Worm (Caenorhabditis elegans) whole organism, L2 larva: ENCODE results near the gene nhx-4.

Experiments used
- C34F6.9 ChIP-seq: fragments of 150-350 bp; optimal IDR thresholded peaks from 2 replicates; lab custom pipeline; 2014; ENCODE audit warnings: missing biosample characterization, missing genetic modification characterization
- R02D3.7 ChIP-seq: fragments of 150-350 bp; optimal IDR thresholded peaks from 2 replicates; lab custom pipeline; 2014; ENCODE audit warnings: missing biosample characterization, missing genetic modification characterization
- Y55F3AM.14 ChIP-seq: fragments of 200-800 bp; sonication (Bioruptor generic); optimal IDR thresholded peaks from 2 replicates; lab custom pipeline; 2018; ENCODE audit warnings: mild to moderate bottlenecking, missing genetic modification characterization, missing compliant biosample characterization
- ZK546.5 ChIP-seq: sonication (generic microtip); optimal IDR thresholded peaks from 2 replicates; lab custom pipeline; 2017; ENCODE audit warnings: missing biosample characterization, missing genetic modification characterization
- alr-1 ChIP-seq: fragments of 150-350 bp; optimal IDR thresholded peaks from 2 replicates; lab custom pipeline; 2014; ENCODE audit warnings: missing biosample characterization, missing genetic modification characterization
- aly-2 ChIP-seq: fragments of 150-350 bp; optimal IDR thresholded peaks from 2 replicates; lab custom pipeline; 2014; ENCODE audit warnings: missing biosample characterization, missing genetic modification characterization
- blmp-1 ChIP-seq: sonication (generic microtip); optimal IDR thresholded peaks from 2 replicates; lab custom pipeline; 2017; ENCODE audit warnings: missing genetic modification characterization, mild to moderate bottlenecking, missing compliant biosample characterization, antibody characterized with exemption, moderate library complexity; ENCODE audit not compliant: insufficient read depth
- ceh-16 ChIP-seq: fragments of 150-350 bp; optimal IDR thresholded peaks from 2 replicates; lab custom pipeline; 2014; ENCODE audit warnings: missing biosample characterization, missing genetic modification characterization
- crh-2 ChIP-seq: sonication (generic microtip); optimal IDR thresholded peaks from 2 replicates; lab custom pipeline; 2017; ENCODE audit warnings: missing biosample characterization, missing genetic modification characterization
- dmd-4 ChIP-seq: sonication (generic microtip); optimal IDR thresholded peaks from 2 replicates; lab custom pipeline; 2017; ENCODE audit warnings: missing biosample characterization, missing genetic modification characterization
- egl-27 ChIP-seq: sonication (generic microtip); optimal IDR thresholded peaks from 3 replicates; lab custom pipeline; 2017; ENCODE audit warnings: missing biosample characterization, missing genetic modification reagents, missing genetic modification characterization
- elt-1 ChIP-seq: fragments of 150-350 bp; optimal IDR thresholded peaks from 2 replicates; lab custom pipeline; 2014; ENCODE audit warnings: missing biosample characterization, missing genetic modification characterization
- fos-1 ChIP-seq: fragments of 150-350 bp; optimal IDR thresholded peaks from 2 replicates; lab custom pipeline; 2014; ENCODE audit warnings: missing biosample characterization, missing genetic modification characterization
- gmeb-1 ChIP-seq: fragments of 150-350 bp; optimal IDR thresholded peaks from 2 replicates; lab custom pipeline; 2014; ENCODE audit warnings: missing biosample characterization, missing genetic modification characterization
- lin-11 ChIP-seq: fragments of 150-350 bp; sonication (generic microtip); optimal IDR thresholded peaks from 2 replicates; lab custom pipeline; 2014; ENCODE audit warnings: missing biosample characterization, missing genetic modification characterization, inconsistent platforms, mixed read lengths
- lin-13 ChIP-seq: fragments of 150-350 bp; optimal IDR thresholded peaks from 2 replicates; lab custom pipeline; 2014; ENCODE audit warnings: missing biosample characterization, missing genetic modification reagents, missing genetic modification characterization
- lin-39 ChIP-seq: fragments of 150-350 bp; optimal IDR thresholded peaks from 2 replicates; lab custom pipeline; 2014; ENCODE audit warnings: missing biosample characterization, missing genetic modification reagents, missing genetic modification characterization
- lsy-2 ChIP-seq, 2 experiments: fragments of 150-350 bp in 1 of 2; sonication (generic microtip) in 1 of 2; optimal IDR thresholded peaks; 2 replicates each; lab custom pipeline; 2014 to 2017; ENCODE audit warnings: missing biosample characterization in 2 of 2, missing genetic modification characterization in 2 of 2
- mab-5 ChIP-seq: fragments of 150-350 bp; optimal IDR thresholded peaks from 2 replicates; lab custom pipeline; 2014; ENCODE audit warnings: missing biosample characterization, missing genetic modification characterization
- mbf-1 ChIP-seq: sonication (generic microtip); optimal IDR thresholded peaks from 2 replicates; lab custom pipeline; 2017; ENCODE audit warnings: missing biosample characterization, missing genetic modification characterization
- mdl-1 ChIP-seq, 2 experiments: fragments of 150-350 bp in 1 of 2; sonication (generic microtip) in 1 of 2; optimal IDR thresholded peaks; 2 replicates each; lab custom pipeline; 2017; ENCODE audit warnings: missing biosample characterization in 2 of 2, missing genetic modification characterization in 2 of 2
- nhr-12 ChIP-seq: fragments of 150-350 bp; optimal IDR thresholded peaks from 2 replicates; lab custom pipeline; 2014; ENCODE audit warnings: missing biosample characterization, missing genetic modification characterization
- nhr-129 ChIP-seq: fragments of 150-350 bp; optimal IDR thresholded peaks from 2 replicates; lab custom pipeline; 2014; ENCODE audit warnings: missing biosample characterization, missing genetic modification characterization
- nhr-21 ChIP-seq: fragments of 150-350 bp; optimal IDR thresholded peaks from 2 replicates; lab custom pipeline; 2014; ENCODE audit warnings: missing biosample characterization, missing genetic modification characterization
- nhr-23 ChIP-seq: fragments of 150-350 bp; optimal IDR thresholded peaks from 2 replicates; lab custom pipeline; 2014; ENCODE audit warnings: missing biosample characterization, missing genetic modification reagents, missing genetic modification characterization
- nhr-237 ChIP-seq: fragments of 150-350 bp; optimal IDR thresholded peaks from 2 replicates; lab custom pipeline; 2014; ENCODE audit warnings: missing biosample characterization, missing genetic modification characterization
- nhr-6 ChIP-seq: fragments of 150-350 bp; optimal IDR thresholded peaks from 2 replicates; lab custom pipeline; 2014; ENCODE audit warnings: missing biosample characterization, missing genetic modification characterization
- nhr-77 ChIP-seq: fragments of 150-350 bp; optimal IDR thresholded peaks from 2 replicates; lab custom pipeline; 2014; ENCODE audit warnings: missing biosample characterization, missing genetic modification characterization
- sem-4 ChIP-seq: fragments of 150-350 bp; optimal IDR thresholded peaks from 2 replicates; lab custom pipeline; 2014; ENCODE audit warnings: missing biosample characterization, missing genetic modification reagents, missing genetic modification characterization
- skn-1 ChIP-seq: sonication (generic microtip); optimal IDR thresholded peaks from 2 replicates; lab custom pipeline; 2017; ENCODE audit warnings: missing biosample characterization, missing genetic modification characterization
- sma-9 ChIP-seq, 2 experiments: fragments of 150-350 bp in 1 of 2; sonication (generic microtip) in 1 of 2; optimal IDR thresholded peaks; 2 replicates each; lab custom pipeline; 2014 to 2016; ENCODE audit warnings: missing genetic modification characterization in 2 of 2, mild to moderate bottlenecking in 1 of 2, missing biosample characterization in 1 of 2, missing compliant biosample characterization in 1 of 2, missing genetic modification reagents in 1 of 2, moderate library complexity in 1 of 2
- snpc-4 ChIP-seq: fragments of 150-350 bp; optimal IDR thresholded peaks from 2 replicates; lab custom pipeline; 2014; ENCODE audit warnings: missing biosample characterization, missing genetic modification characterization
- unc-39 ChIP-seq: fragments of 150-350 bp; optimal IDR thresholded peaks from 2 replicates; lab custom pipeline; 2014; ENCODE audit warnings: missing biosample characterization, missing genetic modification characterization
- unc-55 ChIP-seq: fragments of 150-350 bp; sonication (generic microtip); optimal IDR thresholded peaks from 3 replicates; lab custom pipeline; 2014; ENCODE audit warnings: missing biosample characterization, missing genetic modification reagents, missing genetic modification characterization
- unc-62 ChIP-seq: fragments of 150-350 bp; optimal IDR thresholded peaks from 2 replicates; lab custom pipeline; 2014; ENCODE audit warnings: missing biosample characterization, missing genetic modification reagents, missing genetic modification characterization
- zag-1 ChIP-seq: fragments of 150-350 bp; optimal IDR thresholded peaks from 2 replicates; lab custom pipeline; 2014; ENCODE audit warnings: missing biosample characterization, missing genetic modification characterization
- ztf-1 ChIP-seq: fragments of 200-800 bp; sonication (Bioruptor generic); conservative IDR thresholded peaks from 2 replicates; pipeline ENCODE4 v1.3.6; 2022; ENCODE audit warnings: missing genetic modification characterization, missing compliant biosample characterization
- ztf-4 ChIP-seq: fragments of 150-350 bp; optimal IDR thresholded peaks from 2 replicates; lab custom pipeline; 2014; ENCODE audit warnings: missing biosample characterization, missing genetic modification characterization

nhx-4 gene

DNA sequence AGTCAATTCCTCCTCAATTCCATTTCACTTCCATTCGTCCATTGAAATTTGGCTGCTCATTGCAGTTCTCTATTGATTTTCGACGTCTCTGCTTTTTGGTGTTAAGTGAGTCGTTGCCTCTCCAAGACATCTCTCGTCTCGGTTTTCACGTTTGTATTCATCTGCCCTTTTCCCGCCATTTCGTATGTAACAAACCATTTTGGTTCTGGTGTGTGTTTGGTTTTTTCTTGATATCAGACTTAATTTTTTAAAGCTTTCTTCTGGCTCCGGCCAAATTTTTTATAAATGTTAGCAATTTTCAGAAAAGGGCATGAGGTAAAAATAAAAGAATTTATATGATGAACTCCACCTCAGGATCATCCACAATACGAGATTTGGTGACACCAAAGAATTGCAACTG is 21.3 kb downstream of the nhx-4 start, which contains the start of gene C16E9.2:
Gene C16E9.2 (plus strand): TSS at position 301 of the 400 bp plus-strand sequence.
- no peak for TF ChIP-seq unc-62
- no peak for TF ChIP-seq lsy-2 (tag; optimal IDR thresholded peaks at IDR 0.05; lab: Kevin White, UChicago)
- no peak for TF ChIP-seq egl-27 (tag; lab: Kevin White, UChicago)
- TF ChIP-seq lin-13 (GFP tag; lab: Kevin White, UChicago): no peak
- no peak for TF ChIP-seq skn-1 (tag; lab: Kevin White, UChicago)
- TF ChIP-seq nhr-6 (tag; lab: Kevin White, UChicago): no peak
- TF ChIP-seq aly-2 (tag; lab: Kevin White, UChicago): no peak
- no peak for TF ChIP-seq ceh-16 (tag; lab: Kevin White, UChicago)
- no peak for TF ChIP-seq nhr-21 (tag; lab: Kevin White, UChicago)
- no peak for TF ChIP-seq nhr-23
- TF ChIP-seq fos-1 (tag; lab: Kevin White, UChicago): no peak
- no peak for TF ChIP-seq nhr-129 (tag; lab: Kevin White, UChicago)
- no peak for TF ChIP-seq R02D3.7 (tag; lab: Kevin White, UChicago)
- no peak for TF ChIP-seq unc-39 (tag; lab: Kevin White, UChicago)
- no peak for TF ChIP-seq mbf-1 (tag; lab: Kevin White, UChicago)
- TF ChIP-seq ztf-1 (GFP tag; lab: Robert Waterston, UW): no peak
- no peak for TF ChIP-seq C34F6.9 (tag; lab: Kevin White, UChicago)
- no peak for TF ChIP-seq mab-5 (tag; lab: Kevin White, UChicago)
- TF ChIP-seq ZK546.5: no peak

DNA sequence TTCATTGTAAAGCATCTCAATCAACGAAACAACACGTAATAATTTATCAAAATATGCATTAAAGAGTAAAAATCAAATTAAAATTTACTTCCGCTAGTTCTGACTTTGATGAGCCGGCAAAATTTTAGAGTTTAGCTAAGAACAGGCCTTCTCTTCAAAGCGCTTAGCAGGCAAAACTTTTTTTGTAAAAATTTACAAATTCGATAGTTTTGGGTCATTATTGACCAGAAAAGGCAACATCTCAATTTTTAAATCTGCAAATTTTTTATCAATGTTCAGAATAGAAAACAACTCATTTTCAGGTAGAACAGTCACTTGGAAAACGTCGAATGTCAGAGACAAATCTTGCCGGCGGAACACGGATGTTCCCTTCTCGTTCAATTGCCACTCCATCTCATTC is 23.7 kb downstream of the nhx-4 start:
- TF ChIP-seq unc-62 (no peak), dmd-4 (tag; lab: Kevin White, UChicago) (no peak), ztf-4 (no peak), crh-2 (tag; lab: Kevin White, UChicago) (no peak), nhr-21 (tag; lab: Kevin White, UChicago) (no peak), nhr-237 (tag; lab: Kevin White, UChicago) (no peak), lin-39 (tag; lab: Kevin White, UChicago) (no peak), sma-9 (GFP tag; optimal IDR thresholded peaks at IDR 0.05; lab: Kevin White, UChicago) (no peak), sma-9 (tag; optimal IDR thresholded peaks at IDR 0.05; lab: Kevin White, UChicago) (no peak), mbf-1 (tag; lab: Kevin White, UChicago) (no peak), nhr-23 (no peak), lin-13 (GFP tag; lab: Kevin White, UChicago) (no peak), lsy-2 (tag; optimal IDR thresholded peaks at IDR 0.05; lab: Kevin White, UChicago) (no peak), zag-1 (no peak)

DNA sequence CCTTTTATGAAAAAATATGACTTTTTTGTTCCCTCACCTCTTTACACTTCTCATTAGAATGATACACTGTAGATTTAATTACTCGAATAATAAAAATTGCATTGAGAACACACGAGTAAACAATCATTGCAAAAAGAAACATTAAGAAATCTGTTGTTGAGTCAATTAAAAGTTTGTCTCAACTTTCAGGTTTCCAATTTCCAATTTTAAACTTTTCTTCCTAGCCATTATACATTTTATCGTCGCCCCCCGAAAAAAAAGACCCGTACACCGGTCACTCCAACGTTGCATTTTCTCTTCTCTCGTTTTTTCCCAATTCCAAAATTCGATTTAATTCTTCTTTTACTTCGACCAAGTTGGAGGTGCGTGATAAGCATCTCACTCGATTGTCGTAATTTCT is 25.8 kb downstream of the nhx-4 start, which contains the start of gene C16E9.1:
Gene C16E9.1 (plus strand): TSS at position 301 of the 400 bp plus-strand sequence.
- no peak for TF ChIP-seq unc-55
- no peak for TF ChIP-seq nhr-12
- TF ChIP-seq Y55F3AM.14 (GFP tag; lab: Kevin White, UChicago): no peak
- no peak for TF ChIP-seq nhr-23
- no peak for TF ChIP-seq lin-11 (tag; lab: Kevin White, UChicago)
- no peak for TF ChIP-seq lsy-2 (tag; optimal IDR thresholded peaks at IDR 0.05; lab: Kevin White, UChicago)
- no peak for TF ChIP-seq aly-2 (tag; lab: Kevin White, UChicago)
- no peak for TF ChIP-seq sem-4
- no peak for TF ChIP-seq lin-13 (GFP tag; lab: Kevin White, UChicago)
- TF ChIP-seq nhr-237 (tag; lab: Kevin White, UChicago): no peak
- TF ChIP-seq alr-1 (tag; lab: Kevin White, UChicago): no peak

DNA sequence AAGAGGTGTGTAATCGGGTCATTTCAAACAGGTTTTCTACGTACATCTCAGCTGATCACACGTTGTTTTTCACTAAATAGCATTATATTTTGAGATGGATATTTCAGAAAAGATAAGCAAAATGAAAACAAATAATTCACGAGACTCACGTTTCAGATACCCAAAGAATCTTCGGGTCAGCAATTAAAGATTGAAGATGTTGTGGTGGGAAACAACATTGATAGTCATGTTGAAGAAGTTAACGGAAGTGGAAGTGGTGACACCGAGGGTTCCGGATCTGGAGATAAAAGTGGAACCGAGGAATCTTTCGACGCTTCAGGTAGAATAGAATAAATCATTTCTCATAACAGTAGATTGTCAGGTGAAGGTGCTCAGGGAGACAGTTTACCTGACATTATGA is 26.7 kb downstream of the nhx-4 start:
- TF ChIP-seq egl-27 (tag; lab: Kevin White, UChicago) (no peak), lin-13 (GFP tag; lab: Kevin White, UChicago) (no peak), nhr-77 (tag; lab: Kevin White, UChicago) (no peak), elt-1 (no peak), blmp-1 (tag; lab: Kevin White, UChicago) (no peak), unc-55 (no peak), nhr-129 (tag; lab: Kevin White, UChicago) (no peak), mbf-1 (tag; lab: Kevin White, UChicago) (no peak), lin-11 (tag; lab: Kevin White, UChicago) (no peak), sma-9 (GFP tag; optimal IDR thresholded peaks at IDR 0.05; lab: Kevin White, UChicago) (no peak), sma-9 (tag; optimal IDR thresholded peaks at IDR 0.05; lab: Kevin White, UChicago) (no peak), mdl-1 (tag; optimal IDR thresholded peaks at IDR 0.05; lab: Kevin White, UChicago) (no peak), nhr-21 (tag; lab: Kevin White, UChicago) (no peak), ztf-1 (GFP tag; lab: Robert Waterston, UW) (no peak), R02D3.7 (tag; lab: Kevin White, UChicago) (no peak), lsy-2 (tag; optimal IDR thresholded peaks at IDR 0.05; lab: Kevin White, UChicago) (no peak), lin-39 (tag; lab: Kevin White, UChicago) (no peak), snpc-4 (tag; lab: Kevin White, UChicago) (no peak), gmeb-1 (tag; lab: Kevin White, UChicago) (no peak), unc-39 (tag; lab: Kevin White, UChicago) (no peak), alr-1 (tag; lab: Kevin White, UChicago) (no peak)
